Worm (Caenorhabditis elegans) whole organism, mixed stage, embryonic: ENCODE measurements around the gene mocs-1.

Source experiments
- ceh-39 ChIP-seq: fragments of 150-350 bp; optimal IDR thresholded peaks from 2 replicates; lab custom pipeline; 2014; ENCODE audit warnings: missing biosample characterization, missing genetic modification characterization
- elt-3 ChIP-seq: fragments of 150-350 bp; optimal IDR thresholded peaks from 2 replicates; lab custom pipeline; 2014; ENCODE audit warnings: missing biosample characterization, missing genetic modification characterization
- lsy-2 ChIP-seq: fragments of 150-350 bp; optimal IDR thresholded peaks from 2 replicates; lab custom pipeline; 2014; ENCODE audit warnings: missing biosample characterization, missing genetic modification characterization
- nhr-12 ChIP-seq: fragments of 150-350 bp; optimal IDR thresholded peaks from 2 replicates; lab custom pipeline; 2014; ENCODE audit warnings: missing biosample characterization, missing genetic modification characterization
- nhr-237 ChIP-seq: fragments of 150-350 bp; optimal IDR thresholded peaks from 2 replicates; lab custom pipeline; 2014; ENCODE audit warnings: missing biosample characterization, missing genetic modification characterization
- pha-4 ChIP-seq: fragments of 150-350 bp; optimal IDR thresholded peaks from 2 replicates; lab custom pipeline; 2018; ENCODE audit warnings: missing biosample characterization, missing genetic modification reagents, missing genetic modification characterization
- sptf-1 ChIP-seq: sonication (generic microtip); optimal IDR thresholded peaks from 2 replicates; lab custom pipeline; 2017; ENCODE audit warnings: mild to moderate bottlenecking, missing genetic modification characterization, moderate library complexity, missing compliant biosample characterization
- unc-62 ChIP-seq: fragments of 150-350 bp; optimal IDR thresholded peaks from 2 replicates; lab custom pipeline; 2014; ENCODE audit warnings: missing biosample characterization, missing genetic modification reagents, missing genetic modification characterization
- zip-8 ChIP-seq: fragments of 150-350 bp; optimal IDR thresholded peaks from 2 replicates; lab custom pipeline; 2014; ENCODE audit warnings: missing biosample characterization, missing genetic modification characterization

DNA sequence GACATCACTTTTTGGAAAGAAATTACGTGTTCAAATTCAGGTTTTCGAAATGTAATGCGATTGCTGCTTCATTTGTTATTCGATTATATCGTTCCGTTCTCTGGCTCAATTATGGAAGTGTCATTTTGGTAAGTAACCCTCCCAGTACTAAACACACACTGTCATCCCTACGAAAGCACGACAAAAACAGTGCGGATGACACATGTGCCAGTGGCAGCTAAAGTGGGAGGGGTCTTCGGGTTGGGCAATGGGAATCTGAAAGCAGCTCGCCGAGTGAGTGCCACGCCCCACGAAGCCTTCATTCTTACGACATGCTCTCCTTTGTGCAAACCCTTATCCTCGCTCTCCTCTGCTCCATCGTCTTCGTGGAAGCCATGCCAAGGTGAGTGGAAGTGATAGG is 7.1 kb downstream of the mocs-1 start, which contains the start of gene flp-32:
- TF ChIP-seq ceh-39, result no peak
- TF ChIP-seq zip-8, result no peak
- TF ChIP-seq pha-4 (tag; lab: Kevin White, UChicago), result no peak
- no peak for TF ChIP-seq elt-3 (tag; lab: Kevin White, UChicago)
- TF ChIP-seq nhr-12 (tag; lab: Kevin White, UChicago), result no peak
- no peak for TF ChIP-seq unc-62 (GFP tag; lab: Kevin White, UChicago)
- no peak for TF ChIP-seq nhr-237 (tag; lab: Kevin White, UChicago)
- no peak for TF ChIP-seq sptf-1 (tag; lab: Kevin White, UChicago)
- TF ChIP-seq lsy-2, result no peak
